Fruit fly (Drosophila melanogaster) whole organism, embryonic: ENCODE results near the gene Lcp65Ad.
A peak's percentile ranks its signal among the peaks of the same experiment; 100 is the strongest.

Experiments
- Abd-B ChIP-seq: fragments of 200-800 bp; sonication (Bioruptor generic); optimal IDR thresholded peaks from 2 replicates; lab custom pipeline; 2018; ENCODE audit warnings: missing biosample characterization, mild to moderate bottlenecking, missing genetic modification characterization, moderate library complexity
- Ada2b ChIP-seq: fragments of 200-800 bp; sonication (Bioruptor generic); IDR thresholded peaks from 2 replicates; pipeline ENCODE4 v1.3.6; 2022; ENCODE audit warnings: missing biosample characterization, missing genetic modification characterization
- Atf-2 ChIP-seq: fragments of 200-800 bp; sonication (Bioruptor generic); optimal IDR thresholded peaks from 2 replicates; lab custom pipeline; 2016; ENCODE audit warnings: missing biosample characterization, missing genetic modification characterization
- Atf3 ChIP-seq: fragments of 200-800 bp; sonication (Bioruptor generic); optimal IDR thresholded peaks from 3 replicates; lab custom pipeline; 2016; ENCODE audit warnings: missing biosample characterization, missing genetic modification characterization
- C15 ChIP-seq: fragments of 200-800 bp; sonication (Bioruptor generic); IDR thresholded peaks from 3 replicates; pipeline ENCODE4 v1.3.6; 2022; ENCODE audit warnings: missing biosample characterization, missing genetic modification characterization
- CG11085 ChIP-seq: fragments of 200-800 bp; sonication (Bioruptor generic); IDR thresholded peaks from 2 replicates; pipeline ENCODE4 v1.3.6; 2022; ENCODE audit warnings: missing biosample characterization, missing genetic modification characterization
- CG11456 ChIP-seq: fragments of 200-800 bp; sonication (Bioruptor generic); IDR thresholded peaks from 3 replicates; pipeline ENCODE4 v1.3.6; 2022; ENCODE audit warnings: missing biosample characterization, missing genetic modification characterization
- CG11560 ChIP-seq: fragments of 200-800 bp; sonication (Bioruptor generic); IDR thresholded peaks from 3 replicates; pipeline ENCODE4 v1.3.6; 2022; ENCODE audit warnings: missing biosample characterization, missing genetic modification characterization
- CG12942 ChIP-seq: fragments of 200-800 bp; sonication (Bioruptor generic); optimal IDR thresholded peaks from 3 replicates; lab custom pipeline; 2016; ENCODE audit warnings: missing biosample characterization, missing genetic modification characterization
- CG13123 ChIP-seq: fragments of 200-800 bp; sonication (Bioruptor generic); optimal IDR thresholded peaks from 2 replicates; lab custom pipeline; 2016; ENCODE audit warnings: missing biosample characterization, missing genetic modification characterization
- CG13424 ChIP-seq: fragments of 200-800 bp; sonication (Bioruptor generic); optimal IDR thresholded peaks from 2 replicates; lab custom pipeline; 2019; ENCODE audit warnings: missing biosample characterization, mild to moderate bottlenecking, missing genetic modification characterization, moderate library complexity
- CG16779 ChIP-seq: fragments of 200-800 bp; sonication (Bioruptor generic); IDR thresholded peaks from 2 replicates; pipeline ENCODE4 v1.3.6; 2022; ENCODE audit warnings: missing biosample characterization, missing genetic modification characterization
- CG18262 ChIP-seq: fragments of 200-800 bp; optimal IDR thresholded peaks from 3 replicates; lab custom pipeline; 2019; ENCODE audit warnings: missing biosample characterization, mild to moderate bottlenecking, missing genetic modification characterization, moderate library complexity
- CG1832 ChIP-seq: fragments of 200-800 bp; sonication (Bioruptor generic); optimal IDR thresholded peaks from 2 replicates; lab custom pipeline; 2017; ENCODE audit warnings: missing biosample characterization, mild to moderate bottlenecking, missing genetic modification characterization, inconsistent platforms
- CG31388 ChIP-seq: fragments of 200-800 bp; sonication (Bioruptor generic); optimal IDR thresholded peaks from 2 replicates; lab custom pipeline; 2016; ENCODE audit warnings: missing biosample characterization, missing genetic modification characterization
- CG7963 ChIP-seq: fragments of 200-800 bp; sonication (Bioruptor generic); IDR thresholded peaks from 3 replicates; pipeline ENCODE4 v1.3.6; 2022; ENCODE audit warnings: missing biosample characterization, missing genetic modification characterization; ENCODE audit not compliant: partially characterized antibody
- CG8478 ChIP-seq: fragments of >200 bp; optimal IDR thresholded peaks from 2 replicates; lab custom pipeline; 2018
- CG9609 ChIP-seq: fragments of 200-800 bp; sonication (Bioruptor generic); optimal IDR thresholded peaks from 3 replicates; lab custom pipeline; 2016; ENCODE audit warnings: missing biosample characterization, missing genetic modification characterization
- CG9876 ChIP-seq: fragments of 200-800 bp; sonication (Bioruptor generic); optimal IDR thresholded peaks from 2 replicates; lab custom pipeline; 2016; ENCODE audit warnings: missing biosample characterization, missing genetic modification characterization
- Camta ChIP-seq: fragments of 200-800 bp; sonication (Bioruptor generic); optimal IDR thresholded peaks from 2 replicates; lab custom pipeline; 2016; ENCODE audit warnings: missing biosample characterization, missing genetic modification characterization
- Chrac-16 ChIP-seq: fragments of 200-800 bp; sonication (Bioruptor generic); optimal IDR thresholded peaks from 3 replicates; lab custom pipeline; 2016; ENCODE audit warnings: missing biosample characterization, missing genetic modification characterization
- Dp ChIP-seq: fragments of 200-800 bp; sonication (Bioruptor generic); optimal IDR thresholded peaks from 2 replicates; lab custom pipeline; 2018; ENCODE audit warnings: missing biosample characterization, mild to moderate bottlenecking, missing genetic modification characterization, moderate library complexity
- E2f2 ChIP-seq: fragments of 200-800 bp; sonication (Bioruptor generic); IDR thresholded peaks from 2 replicates; pipeline ENCODE4 v1.3.6; 2022; ENCODE audit warnings: missing biosample characterization, missing genetic modification characterization
- Elba2 ChIP-seq: fragments of 200-800 bp; sonication (Bioruptor generic); optimal IDR thresholded peaks from 3 replicates; lab custom pipeline; 2016; ENCODE audit warnings: missing biosample characterization, missing genetic modification characterization
- Ets97D ChIP-seq: fragments of 200-800 bp; sonication (Bioruptor generic); optimal IDR thresholded peaks from 3 replicates; lab custom pipeline; 2016; ENCODE audit warnings: missing biosample characterization, missing genetic modification characterization
- H15 ChIP-seq: fragments of 200-800 bp; sonication (Bioruptor generic); IDR thresholded peaks from 3 replicates; pipeline ENCODE4 v1.3.6; 2022; ENCODE audit warnings: missing biosample characterization, missing genetic modification characterization
- Lpt ChIP-seq: fragments of >200 bp; optimal IDR thresholded peaks from 2 replicates; lab custom pipeline; 2018; ENCODE audit warnings: missing biosample characterization, missing genetic modification characterization
- NC2β ChIP-seq: fragments of 200-800 bp; sonication (Bioruptor generic); optimal IDR thresholded peaks from 2 replicates; lab custom pipeline; 2016; ENCODE audit warnings: missing biosample characterization, missing genetic modification characterization
- Oaz ChIP-seq: fragments of 200-800 bp; sonication (Bioruptor generic); IDR thresholded peaks from 2 replicates; pipeline ENCODE4 v1.3.6; 2022; ENCODE audit warnings: missing biosample characterization, missing genetic modification characterization
- YL-1 ChIP-seq: fragments of 200-800 bp; sonication (Bioruptor generic); optimal IDR thresholded peaks from 3 replicates; lab custom pipeline; 2017; ENCODE audit warnings: missing biosample characterization, mild to moderate bottlenecking, missing genetic modification characterization
- abd-A ChIP-seq: fragments of 200-800 bp; sonication (Bioruptor generic); optimal IDR thresholded peaks from 3 replicates; lab custom pipeline; 2019; ENCODE audit warnings: missing biosample characterization, mild to moderate bottlenecking, missing genetic modification characterization, moderate library complexity
- al ChIP-seq: fragments of 200-800 bp; sonication (Bioruptor generic); IDR thresholded peaks from 2 replicates; pipeline ENCODE4 v1.3.6; 2022; ENCODE audit warnings: missing biosample characterization, missing genetic modification characterization
- chm ChIP-seq: fragments of 200-800 bp; sonication (Bioruptor generic); IDR thresholded peaks from 2 replicates; pipeline ENCODE4 v1.3.6; 2022; ENCODE audit warnings: missing biosample characterization, missing genetic modification characterization
- dimm ChIP-seq: fragments of 200-800 bp; sonication (Bioruptor generic); IDR thresholded peaks from 2 replicates; pipeline ENCODE4 v1.3.6; 2022; ENCODE audit warnings: missing biosample characterization, missing genetic modification characterization
- dmrt99B ChIP-seq: fragments of 200-800 bp; sonication (Bioruptor generic); optimal IDR thresholded peaks from 2 replicates; lab custom pipeline; 2018; ENCODE audit warnings: missing biosample characterization, mild to moderate bottlenecking, missing genetic modification characterization, moderate library complexity
- fu2 ChIP-seq: fragments of 200-800 bp; sonication (Bioruptor generic); optimal IDR thresholded peaks from 2 replicates; lab custom pipeline; 2016; ENCODE audit warnings: missing biosample characterization, missing genetic modification characterization
- gfzf ChIP-seq: fragments of 200-800 bp; sonication (Bioruptor generic); optimal IDR thresholded peaks from 2 replicates; lab custom pipeline; 2016; ENCODE audit warnings: missing biosample characterization, mild to moderate bottlenecking, missing genetic modification characterization, moderate library complexity
- kah ChIP-seq: fragments of 200-800 bp; sonication (Bioruptor generic); optimal IDR thresholded peaks from 2 replicates; lab custom pipeline; 2018; ENCODE audit warnings: missing biosample characterization, mild to moderate bottlenecking, missing genetic modification characterization
- knrl ChIP-seq: fragments of 200-800 bp; sonication (Bioruptor generic); IDR thresholded peaks from 3 replicates; pipeline ENCODE4 v1.3.6; 2022; ENCODE audit warnings: missing biosample characterization, missing genetic modification characterization; ENCODE audit not compliant: partially characterized antibody
- nerfin-1 ChIP-seq: fragments of 200-800 bp; sonication (Bioruptor generic); optimal IDR thresholded peaks from 3 replicates; lab custom pipeline; 2019; ENCODE audit warnings: missing biosample characterization, mild to moderate bottlenecking, missing genetic modification characterization, moderate library complexity
- nerfin-2 ChIP-seq: fragments of 200-800 bp; sonication (Bioruptor generic); IDR thresholded peaks from 2 replicates; pipeline ENCODE4 v1.3.6; 2022; ENCODE audit warnings: missing biosample characterization, missing genetic modification characterization; ENCODE audit not compliant: partially characterized antibody
- pho ChIP-seq: fragments of 200-800 bp; sonication (Bioruptor generic); optimal IDR thresholded peaks from 2 replicates; lab custom pipeline; 2016; ENCODE audit warnings: missing biosample characterization, missing genetic modification characterization
- pita ChIP-seq: fragments of 200-800 bp; sonication (Bioruptor generic); optimal IDR thresholded peaks from 2 replicates; lab custom pipeline; 2017; ENCODE audit warnings: missing biosample characterization, mild to moderate bottlenecking, missing genetic modification characterization
- run ChIP-seq: fragments of 200-800 bp; sonication (Bioruptor generic); optimal IDR thresholded peaks from 3 replicates; lab custom pipeline; 2018; ENCODE audit warnings: missing biosample characterization, mild to moderate bottlenecking, missing genetic modification characterization
- scrt ChIP-seq: fragments of 200-800 bp; sonication (Bioruptor generic); optimal IDR thresholded peaks from 2 replicates; lab custom pipeline; 2018; ENCODE audit warnings: missing biosample characterization, mild to moderate bottlenecking, missing genetic modification characterization, moderate library complexity
- slp2 ChIP-seq: fragments of 200-800 bp; sonication (Bioruptor generic); optimal IDR thresholded peaks from 2 replicates; lab custom pipeline; 2016; ENCODE audit warnings: missing biosample characterization, missing genetic modification characterization
- sqz ChIP-seq: fragments of 200-800 bp; sonication (Bioruptor generic); optimal IDR thresholded peaks from 3 replicates; lab custom pipeline; 2018; ENCODE audit warnings: missing biosample characterization, mild to moderate bottlenecking, missing genetic modification characterization
- tgo ChIP-seq: fragments of 200-800 bp; sonication (Bioruptor generic); IDR thresholded peaks from 3 replicates; pipeline ENCODE4 v1.3.6; 2022; ENCODE audit warnings: missing biosample characterization, missing genetic modification characterization
- trh ChIP-seq: fragments of 200-800 bp; sonication (Bioruptor generic); optimal IDR thresholded peaks from 2 replicates; lab custom pipeline; 2016; ENCODE audit warnings: missing biosample characterization, missing genetic modification characterization
- zen ChIP-seq: fragments of 200-800 bp; sonication (Bioruptor generic); optimal IDR thresholded peaks from 3 replicates; lab custom pipeline; 2018; ENCODE audit warnings: missing biosample characterization, mild to moderate bottlenecking, missing genetic modification characterization, moderate library complexity

Gene Lcp65Ad

DNA sequence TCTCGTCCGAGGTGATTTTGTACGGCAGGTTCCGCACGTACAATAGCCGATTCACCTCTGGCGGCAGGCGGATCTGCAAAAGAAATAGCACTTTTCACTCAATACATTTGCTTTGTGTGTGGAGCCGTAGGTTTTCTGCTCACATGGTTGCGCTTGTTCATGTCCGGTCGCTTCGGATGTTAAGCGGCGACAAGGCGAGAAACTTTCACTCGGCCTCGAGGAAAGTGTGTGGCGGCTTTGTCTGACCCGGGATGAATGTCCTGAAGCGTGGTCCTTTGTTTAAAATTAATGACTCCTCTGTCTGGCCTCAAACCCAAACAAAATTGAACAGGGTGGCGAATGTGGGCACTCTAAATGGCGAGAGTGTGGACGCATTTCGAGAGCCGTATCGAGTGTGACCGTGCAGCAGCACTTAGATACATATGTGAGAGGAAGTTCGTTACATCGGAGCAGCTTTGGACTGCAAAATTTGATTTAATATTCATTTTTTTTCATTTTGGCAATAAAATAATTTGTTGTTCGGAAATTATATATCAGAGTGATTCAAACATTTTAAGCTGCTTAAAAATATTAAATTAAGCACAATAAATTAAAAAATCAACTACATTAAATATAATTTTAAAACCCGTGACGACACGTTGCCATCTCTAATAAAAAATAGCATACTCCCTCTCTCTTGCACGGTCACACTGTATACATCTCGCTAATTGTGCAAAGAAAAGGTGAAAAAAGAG lies 49.8 kb downstream of the Lcp65Ad start, which contains the start of the genes Sf3b6 and Tnpo (continued):
- peak; percentile 87 for TF ChIP-seq CG18262
- no peak for TF ChIP-seq abd-A
- TF ChIP-seq scrt (GFP tag; lab: Kevin White, UChicago) = peak; percentile 65
- TF ChIP-seq CG7963 (GFP tag; lab: Robert Waterston, UW) = no peak
- TF ChIP-seq CG1832 (GFP tag; lab: Kevin White, UChicago) = no peak
- peak; percentile 70 for TF ChIP-seq fu2 (GFP tag; lab: Kevin White, UChicago)
- peak; percentile 35; the same call in 1 of the 2 replicates for TF ChIP-seq dimm (GFP tag; lab: Robert Waterston, UW)
- peak; percentile 64 for TF ChIP-seq CG9876 (GFP tag; lab: Kevin White, UChicago)
- peak; percentile 77 for TF ChIP-seq CG11560
- peak; percentile 79 for TF ChIP-seq gfzf (GFP tag; lab: Kevin White, UChicago)
- TF ChIP-seq Atf3 (GFP tag; lab: Kevin White, UChicago) = peak; percentile 58
- TF ChIP-seq CG13123 = peak; percentile 63
- peak; percentile 65 for TF ChIP-seq E2f2
- no peak for TF ChIP-seq Lpt (GFP tag; lab: Kevin White, UChicago)
- TF ChIP-seq CG9609 (GFP tag; lab: Kevin White, UChicago) = peak; percentile 81
- TF ChIP-seq Abd-B (GFP tag; lab: Kevin White, UChicago) = no peak
- TF ChIP-seq pho = peak; percentile 79
- no peak for TF ChIP-seq run
- TF ChIP-seq Camta (GFP tag; lab: Kevin White, UChicago) = peak; percentile 69
- peak; percentile 74 for TF ChIP-seq sqz (GFP tag; lab: Kevin White, UChicago)
- no peak for TF ChIP-seq pita
- peak; percentile 70 for TF ChIP-seq Ada2b (GFP tag; lab: Robert Waterston, UW)
- peak; percentile 83 for TF ChIP-seq zen (tag; lab: Kevin White, UChicago)
- peak; percentile 67 for TF ChIP-seq nerfin-1
- TF ChIP-seq kah (GFP tag; lab: Kevin White, UChicago) = peak; percentile 30
- TF ChIP-seq nerfin-2 (GFP tag; lab: Robert Waterston, UW) = peak; percentile 18; the same call in 1 of the 2 replicates
- peak; percentile 86 for TF ChIP-seq Chrac-16 (GFP tag; lab: Kevin White, UChicago)
- peak; percentile 84 for TF ChIP-seq CG11456
- TF ChIP-seq CG16779 = no peak
- TF ChIP-seq al = peak; percentile 84
- no peak for TF ChIP-seq dmrt99B (tag; lab: Kevin White, UChicago)
- TF ChIP-seq chm = peak; percentile 56; the same call in 1 of the 2 replicates
- TF ChIP-seq CG8478 = no peak
- peak; percentile 49 for TF ChIP-seq CG31388 (GFP tag; lab: Kevin White, UChicago)
- peak; percentile 83 for TF ChIP-seq CG12942
- TF ChIP-seq CG13424 (tag; lab: Kevin White, UChicago) = peak; percentile 90
- peak; percentile 21 for TF ChIP-seq Dp
- peak; percentile 78 for TF ChIP-seq Ets97D (GFP tag; lab: Kevin White, UChicago)
- TF ChIP-seq trh (GFP tag; lab: Kevin White, UChicago) = peak; percentile 58
- peak; percentile 86 for TF ChIP-seq YL-1 (GFP tag; lab: Kevin White, UChicago)
- peak; percentile 72 for TF ChIP-seq Elba2 (GFP tag; lab: Kevin White, UChicago)
- TF ChIP-seq Atf-2 = peak; percentile 55
- TF ChIP-seq tgo = peak; percentile 86
- TF ChIP-seq Oaz (GFP tag; lab: Robert Waterston, UW) = peak; percentile 63; the same call in 1 of the 2 replicates
- peak; percentile 31 for TF ChIP-seq slp2 (GFP tag; lab: Kevin White, UChicago)
- peak; percentile 76 for TF ChIP-seq knrl (GFP tag; lab: Robert Waterston, UW)
- TF ChIP-seq C15 (GFP tag; lab: Robert Waterston, UW) = peak; percentile 13; the same call in 1 of the 3 replicates
- TF ChIP-seq NC2β (GFP tag; lab: Kevin White, UChicago) = peak; percentile 58
- peak; percentile 69; the same call in 2 of the 3 replicates for TF ChIP-seq H15 (GFP tag; lab: Robert Waterston, UW)
- peak; percentile 63 for TF ChIP-seq CG11085 (GFP tag; lab: Robert Waterston, UW)
